Fruit fly (Drosophila melanogaster) Kc167 (cell line): Measurements from ENCODE around the gene Sos.

Source experiments
- Myc ChIP-seq: fragments of >200 bp; optimal IDR thresholded peaks from 2 replicates; lab custom pipeline; 2017; ENCODE audit warnings: missing external identifiers
- Sin3A ChIP-seq: fragments of >200 bp; optimal IDR thresholded peaks from 2 replicates; lab custom pipeline; 2018; ENCODE audit warnings: missing external identifiers
- h ChIP-seq: fragments of >200 bp; optimal IDR thresholded peaks from 3 replicates; lab custom pipeline; 2018; ENCODE audit warnings: missing external identifiers
- insv ChIP-seq: fragments of >200 bp; optimal IDR thresholded peaks from 3 replicates; lab custom pipeline; 2018; ENCODE audit warnings: missing external identifiers
- psq ChIP-seq: fragments of >200 bp; optimal IDR thresholded peaks from 2 replicates; lab custom pipeline; 2017; ENCODE audit warnings: missing external identifiers

DNA sequence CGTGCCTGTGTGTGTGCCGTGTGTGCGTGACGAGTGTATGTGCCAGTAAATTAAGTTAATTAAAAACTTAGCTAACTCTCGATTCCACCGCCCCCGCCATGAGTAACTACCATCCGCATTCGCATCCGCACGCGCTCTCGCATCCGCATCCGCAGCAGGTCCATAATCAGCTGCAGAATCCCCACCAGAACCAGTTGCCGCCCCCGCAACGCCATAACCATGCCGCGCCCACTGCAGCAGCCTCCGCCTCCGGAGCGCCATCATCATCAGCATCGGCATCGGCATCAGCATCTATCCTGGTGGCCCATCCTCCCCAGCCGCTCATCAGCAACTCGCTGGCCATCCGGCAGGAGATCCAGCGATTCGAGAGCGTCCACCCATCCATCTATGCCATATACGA lies 22.3 kb downstream of the Sos start:
- TF ChIP-seq psq (lab: Kevin White, UChicago) (no peak), Myc (lab: Kevin White, UChicago) (no peak), insv (lab: Kevin White, UChicago) (no peak), h (lab: Kevin White, UChicago) (no peak), Sin3A (lab: Kevin White, UChicago) (no peak)
